Fruit fly (Drosophila melanogaster) whole organism: ENCODE data around the gene CG42762.

Experiments used
- CG8478 ChIP-seq: fragments of >200 bp; optimal IDR thresholded peaks from 2 replicates; lab custom pipeline; 2018; ENCODE audit warnings: inconsistent platforms
- Dll ChIP-seq: fragments of >200 bp; optimal IDR thresholded peaks from 2 replicates; lab custom pipeline; 2017
- pan ChIP-seq: fragments of >200 bp; optimal IDR thresholded peaks from 2 replicates; lab custom pipeline; 2017
- psq ChIP-seq: fragments of >200 bp; optimal IDR thresholded peaks from 2 replicates; lab custom pipeline; 2017
- usp ChIP-seq: fragments of >200 bp; optimal IDR thresholded peaks from 2 replicates; lab custom pipeline; 2017; ENCODE audit warnings: missing biosample characterization, missing genetic modification characterization, mixed read lengths

DNA sequence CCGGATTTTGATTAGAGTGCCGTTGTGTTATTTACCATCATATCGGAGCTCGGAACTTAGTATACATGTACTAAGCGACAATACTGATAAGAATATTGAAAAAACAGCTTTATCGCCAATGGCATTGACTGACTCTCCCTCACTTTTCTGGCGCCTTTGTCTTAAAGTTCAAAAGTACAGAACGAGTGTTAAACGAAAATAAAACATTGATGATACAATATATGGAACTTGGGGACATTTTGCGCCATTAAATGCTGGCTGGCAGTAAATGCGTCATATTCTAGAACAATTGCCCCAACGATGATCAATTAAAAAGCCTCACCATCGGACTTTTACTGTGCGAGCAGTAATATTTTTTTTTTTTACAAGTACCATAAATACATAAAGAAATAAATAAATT, 48.7 kb downstream of the CG42762 start:
- no peak for TF ChIP-seq psq
- no peak for TF ChIP-seq pan
- no peak for TF ChIP-seq usp (GFP tag; lab: Kevin White, UChicago)
- TF ChIP-seq Dll (lab: Kevin White, UChicago) = no peak
- no peak for TF ChIP-seq CG8478
